Fruit fly (Drosophila melanogaster) whole organism, embryonic: ENCODE results near the gene CG1896.

Experiments
- BEAF-32 ChIP-seq: fragments of 200-800 bp; sonication (Bioruptor generic); optimal IDR thresholded peaks from 3 replicates; lab custom pipeline; 2017; ENCODE audit warnings: missing biosample characterization, missing genetic modification characterization, mild to moderate bottlenecking, moderate library complexity, missing genetic modification reagents
- BtbVII ChIP-seq: fragments of 200-800 bp; sonication (Bioruptor generic); optimal IDR thresholded peaks from 3 replicates; lab custom pipeline; 2017; ENCODE audit warnings: missing biosample characterization, mild to moderate bottlenecking, missing genetic modification characterization
- CG12299 ChIP-seq: fragments of 200-800 bp; sonication (Bioruptor generic); optimal IDR thresholded peaks from 2 replicates; lab custom pipeline; 2018; ENCODE audit warnings: missing biosample characterization, mild to moderate bottlenecking, missing genetic modification characterization
- CG13287 ChIP-seq: fragments of 200-800 bp; sonication (Bioruptor generic); IDR thresholded peaks from 2 replicates; pipeline ENCODE4 v1.3.6; 2022; ENCODE audit warnings: missing biosample characterization, missing genetic modification characterization; ENCODE audit not compliant: partially characterized antibody
- CG13775 ChIP-seq: fragments of 200-800 bp; sonication (Bioruptor generic); optimal IDR thresholded peaks from 3 replicates; lab custom pipeline; 2017; ENCODE audit warnings: missing biosample characterization, mild to moderate bottlenecking, missing genetic modification characterization
- CG15514 ChIP-seq: fragments of 200-800 bp; sonication (Bioruptor generic); optimal IDR thresholded peaks from 3 replicates; lab custom pipeline; 2017; ENCODE audit warnings: missing biosample characterization, missing genetic modification characterization, mild to moderate bottlenecking, moderate library complexity, missing genetic modification reagents
- CG17612 ChIP-seq: fragments of 200-800 bp; sonication (Bioruptor generic); IDR thresholded peaks from 2 replicates; pipeline ENCODE4 v1.3.6; 2022; ENCODE audit warnings: missing biosample characterization, missing genetic modification characterization
- CG17802 ChIP-seq: fragments of 200-800 bp; sonication (Bioruptor generic); optimal IDR thresholded peaks from 2 replicates; lab custom pipeline; 2018; ENCODE audit warnings: missing biosample characterization, mild to moderate bottlenecking, missing genetic modification characterization, moderate library complexity
- CG18011 ChIP-seq: fragments of 200-800 bp; sonication (Bioruptor generic); optimal IDR thresholded peaks from 2 replicates; lab custom pipeline; 2017; ENCODE audit warnings: missing biosample characterization, missing genetic modification characterization, mild to moderate bottlenecking, moderate library complexity, missing genotype
- CG1832 ChIP-seq: fragments of 200-800 bp; sonication (Bioruptor generic); optimal IDR thresholded peaks from 2 replicates; lab custom pipeline; 2017; ENCODE audit warnings: missing biosample characterization, mild to moderate bottlenecking, missing genetic modification characterization, inconsistent platforms
- CG18599 ChIP-seq: fragments of 200-800 bp; sonication (Bioruptor generic); optimal IDR thresholded peaks from 3 replicates; lab custom pipeline; 2017; ENCODE audit warnings: missing biosample characterization, missing genetic modification characterization, mild to moderate bottlenecking, moderate library complexity, missing genetic modification reagents
- CG18764 ChIP-seq: fragments of 200-800 bp; sonication (Bioruptor generic); optimal IDR thresholded peaks from 3 replicates; lab custom pipeline; 2016; ENCODE audit warnings: missing biosample characterization, missing genetic modification characterization
- CG3163 ChIP-seq: fragments of 200-800 bp; sonication (Bioruptor generic); optimal IDR thresholded peaks from 3 replicates; lab custom pipeline; 2016; ENCODE audit warnings: missing biosample characterization, missing genetic modification characterization
- CG32767 ChIP-seq: fragments of 200-800 bp; sonication (Bioruptor generic); IDR thresholded peaks from 2 replicates; pipeline ENCODE4 v1.3.6; 2022; ENCODE audit warnings: missing biosample characterization, missing genetic modification characterization
- CG33213 ChIP-seq: fragments of 200-800 bp; sonication (Bioruptor generic); optimal IDR thresholded peaks from 3 replicates; lab custom pipeline; 2016; ENCODE audit warnings: missing biosample characterization, missing genetic modification characterization
- CG6683 ChIP-seq: fragments of 200-800 bp; sonication (Bioruptor generic); optimal IDR thresholded peaks from 2 replicates; lab custom pipeline; 2017; ENCODE audit warnings: missing biosample characterization, mild to moderate bottlenecking, missing genetic modification characterization, missing genetic modification reagents
- CG6813 ChIP-seq: fragments of 200-800 bp; sonication (Bioruptor generic); optimal IDR thresholded peaks from 2 replicates; lab custom pipeline; 2017; ENCODE audit warnings: missing biosample characterization, missing genetic modification characterization, mild to moderate bottlenecking, moderate library complexity, missing genetic modification reagents
- CG7271 ChIP-seq: fragments of 200-800 bp; sonication (Bioruptor generic); optimal IDR thresholded peaks from 2 replicates; lab custom pipeline; 2018; ENCODE audit warnings: missing biosample characterization, mild to moderate bottlenecking, missing genetic modification characterization, moderate library complexity
- CG7839 ChIP-seq: fragments of 200-800 bp; sonication (Bioruptor generic); optimal IDR thresholded peaks from 3 replicates; lab custom pipeline; 2018; ENCODE audit warnings: missing biosample characterization, mild to moderate bottlenecking, missing genetic modification characterization, moderate library complexity
- CG8388 ChIP-seq: fragments of 200-800 bp; sonication (Bioruptor generic); optimal IDR thresholded peaks from 2 replicates; lab custom pipeline; 2019; ENCODE audit warnings: missing biosample characterization, mild to moderate bottlenecking, missing genetic modification characterization, moderate library complexity
- CG8478 ChIP-seq: fragments of >200 bp; optimal IDR thresholded peaks from 2 replicates; lab custom pipeline; 2018
- CHES-1-like ChIP-seq: fragments of 200-800 bp; sonication (Bioruptor generic); optimal IDR thresholded peaks from 2 replicates; lab custom pipeline; 2016; ENCODE audit warnings: missing biosample characterization, missing genetic modification characterization
- D ChIP-seq, 2 experiments: fragments of 200-800 bp in 1 of 2; fragments of >200 bp in 1 of 2; sonication (Bioruptor generic) in 1 of 2; optimal IDR thresholded peaks; 2 replicates in 1 of 2; 3 replicates in 1 of 2; lab custom pipeline; 2017; ENCODE audit warnings: mild to moderate bottlenecking in 1 of 2, missing biosample characterization in 1 of 2, missing genetic modification characterization in 1 of 2, missing genetic modification reagents in 1 of 2
- GATAe ChIP-seq: fragments of 200-800 bp; sonication (Bioruptor generic); conservative IDR thresholded peaks from 2 replicates; pipeline ENCODE4 v1.3.6; 2022; ENCODE audit warnings: missing biosample characterization, missing genetic modification characterization
- Gug ChIP-seq: fragments of 200-800 bp; sonication (Bioruptor generic); IDR thresholded peaks from 4 replicates; pipeline ENCODE4 v1.3.6; 2022; ENCODE audit warnings: missing biosample characterization, missing genetic modification characterization
- H2.0 ChIP-seq: fragments of 200-800 bp; sonication (Bioruptor generic); IDR thresholded peaks from 2 replicates; pipeline ENCODE4 v1.3.6; 2022; ENCODE audit warnings: missing biosample characterization, missing genetic modification characterization
- Optix ChIP-seq: fragments of 200-800 bp; sonication (Bioruptor generic); IDR thresholded peaks from 3 replicates; pipeline ENCODE4 v1.3.6; 2022; ENCODE audit warnings: missing biosample characterization, missing genetic modification characterization
- Xbp1 ChIP-seq: fragments of 200-800 bp; sonication (Bioruptor generic); optimal IDR thresholded peaks from 3 replicates; lab custom pipeline; 2016; ENCODE audit warnings: missing biosample characterization, mild to moderate bottlenecking, missing genetic modification characterization
- az2 ChIP-seq: fragments of 200-800 bp; sonication (Bioruptor generic); optimal IDR thresholded peaks from 3 replicates; lab custom pipeline; 2016; ENCODE audit warnings: missing biosample characterization, missing genetic modification characterization
- bbx ChIP-seq: fragments of 200-800 bp; sonication (Bioruptor generic); IDR thresholded peaks from 2 replicates; pipeline ENCODE4 v1.3.6; 2022; ENCODE audit warnings: missing biosample characterization, missing genetic modification characterization; ENCODE audit not compliant: partially characterized antibody
- br ChIP-seq: fragments of >200 bp; optimal IDR thresholded peaks from 2 replicates; lab custom pipeline; 2017
- cg ChIP-seq: fragments of 200-800 bp; sonication (Bioruptor generic); optimal IDR thresholded peaks from 3 replicates; lab custom pipeline; 2019; ENCODE audit warnings: missing biosample characterization, mild to moderate bottlenecking, missing genetic modification characterization, moderate library complexity
- chinmo ChIP-seq: fragments of 200-800 bp; sonication (Bioruptor generic); IDR thresholded peaks from 4 replicates; pipeline ENCODE4 v1.3.6; 2022; ENCODE audit warnings: missing biosample characterization, missing genetic modification characterization; ENCODE audit not compliant: partially characterized antibody
- ci ChIP-seq: fragments of 200-800 bp; sonication (Bioruptor generic); IDR thresholded peaks from 3 replicates; pipeline ENCODE4 v1.3.6; 2022; ENCODE audit warnings: missing biosample characterization, missing genetic modification characterization
- crc ChIP-seq: fragments of 200-800 bp; sonication (Bioruptor generic); optimal IDR thresholded peaks from 2 replicates; lab custom pipeline; 2016; ENCODE audit warnings: missing biosample characterization, missing genetic modification characterization
- disco-r ChIP-seq: fragments of 200-800 bp; sonication (Bioruptor generic); optimal IDR thresholded peaks from 2 replicates; lab custom pipeline; 2016; ENCODE audit warnings: missing biosample characterization, missing genetic modification characterization
- exex ChIP-seq: fragments of 200-800 bp; sonication (Bioruptor generic); optimal IDR thresholded peaks from 4 replicates; lab custom pipeline; 2018; ENCODE audit warnings: missing biosample characterization, mild to moderate bottlenecking, missing genetic modification characterization, moderate library complexity
- fru ChIP-seq: fragments of >200 bp; optimal IDR thresholded peaks from 2 replicates; lab custom pipeline; 2017
- fu2 ChIP-seq: fragments of 200-800 bp; sonication (Bioruptor generic); optimal IDR thresholded peaks from 2 replicates; lab custom pipeline; 2016; ENCODE audit warnings: missing biosample characterization, missing genetic modification characterization
- gcm ChIP-seq: fragments of 200-800 bp; sonication (Bioruptor generic); optimal IDR thresholded peaks from 2 replicates; lab custom pipeline; 2019; ENCODE audit warnings: missing biosample characterization, mild to moderate bottlenecking, missing genetic modification characterization, moderate library complexity
- h ChIP-seq: fragments of >200 bp; optimal IDR thresholded peaks from 2 replicates; lab custom pipeline; 2017
- kay ChIP-seq: fragments of 200-800 bp; sonication (Bioruptor generic); optimal IDR thresholded peaks from 2 replicates; lab custom pipeline; 2016; ENCODE audit warnings: missing biosample characterization, missing genetic modification characterization
- kni ChIP-seq: fragments of 200-800 bp; sonication (Bioruptor generic); optimal IDR thresholded peaks from 3 replicates; lab custom pipeline; 2017; ENCODE audit warnings: mild to moderate bottlenecking, missing biosample characterization, missing genetic modification reagents, missing genetic modification characterization
- knrl ChIP-seq: fragments of 200-800 bp; sonication (Bioruptor generic); IDR thresholded peaks from 3 replicates; pipeline ENCODE4 v1.3.6; 2022; ENCODE audit warnings: missing biosample characterization, missing genetic modification characterization; ENCODE audit not compliant: partially characterized antibody
- onecut ChIP-seq: fragments of 200-800 bp; sonication (Bioruptor generic); IDR thresholded peaks from 2 replicates; pipeline ENCODE4 v1.3.6; 2022; ENCODE audit warnings: missing biosample characterization, missing genetic modification characterization
- sens ChIP-seq: fragments of 200-800 bp; sonication (Bioruptor generic); peaks from one replicate; lab custom pipeline; 2016; ENCODE audit warnings: missing biosample characterization, missing genetic modification characterization
- so ChIP-seq: fragments of 200-800 bp; sonication (Bioruptor generic); IDR thresholded peaks from 3 replicates; pipeline ENCODE4 v1.3.6; 2022; ENCODE audit warnings: missing biosample characterization, missing genetic modification characterization
- stc ChIP-seq: fragments of 200-800 bp; sonication (Bioruptor generic); IDR thresholded peaks from 2 replicates; pipeline ENCODE4 v1.3.6; 2022; ENCODE audit warnings: missing biosample characterization, missing genetic modification characterization
- unc-4 ChIP-seq: fragments of 200-800 bp; sonication (Bioruptor generic); IDR thresholded peaks from 2 replicates; pipeline ENCODE4 v1.3.6; 2022; ENCODE audit warnings: missing biosample characterization, missing genetic modification characterization; ENCODE audit not compliant: partially characterized antibody
- vnd ChIP-seq: fragments of 200-800 bp; sonication (Bioruptor generic); IDR thresholded peaks from 3 replicates; pipeline ENCODE4 v1.3.6; 2022; ENCODE audit warnings: missing biosample characterization, missing genetic modification characterization; ENCODE audit not compliant: partially characterized antibody

Gene CG1896

DNA sequence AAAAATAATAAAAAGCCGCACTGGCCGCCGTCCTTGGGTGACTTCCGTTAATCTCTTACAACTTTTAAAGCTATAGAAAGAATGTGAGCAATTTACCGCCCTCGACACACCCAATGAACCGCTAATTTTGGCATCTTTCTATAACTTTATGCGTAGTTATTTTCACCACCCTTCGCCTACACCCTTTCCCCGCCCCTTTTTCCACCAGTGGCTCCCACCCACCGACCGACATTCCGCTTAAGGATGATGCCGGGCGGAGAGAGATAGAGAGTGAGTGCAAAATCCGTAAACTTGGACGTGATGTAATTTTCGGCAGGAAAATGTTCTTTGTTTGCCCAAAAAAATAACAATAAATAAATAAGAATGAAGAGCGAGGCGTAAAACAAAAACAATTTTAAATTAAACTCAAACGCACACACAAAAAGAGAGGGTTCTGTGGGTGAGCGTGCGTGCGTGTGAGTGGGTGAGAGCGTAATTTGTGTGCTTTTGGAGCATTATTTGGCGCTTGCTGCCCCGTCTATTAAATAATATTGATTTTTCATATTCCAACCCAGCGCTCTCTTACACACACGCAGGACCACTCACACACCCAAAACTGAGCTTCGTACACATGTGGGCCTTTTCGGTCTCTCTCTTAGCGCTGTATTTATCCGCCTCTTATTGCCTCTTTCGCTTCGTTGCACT, 33.5 kb downstream of the CG1896 start (continued):
- TF ChIP-seq D (optimal IDR thresholded peaks at IDR 0.05; lab: Kevin White, UChicago) (no peak), D (GFP tag; optimal IDR thresholded peaks at IDR 0.05; lab: Kevin White, UChicago) (no peak), CG33213 (GFP tag; lab: Kevin White, UChicago) (no peak), kay (GFP tag; lab: Kevin White, UChicago) (no peak), h (no peak), BtbVII (GFP tag; lab: Kevin White, UChicago) (no peak), fru (lab: Kevin White, UChicago) (no peak), crc (no peak), CG18011 (GFP tag; lab: Kevin White, UChicago) (no peak), vnd (GFP tag; lab: Robert Waterston, UW) (no peak), az2 (GFP tag; lab: Kevin White, UChicago) (no peak), CG12299 (tag; lab: Kevin White, UChicago) (peak; percentile 20), chinmo (GFP tag; lab: Robert Waterston, UW) (peak; percentile 83; the same call in 1 of the 4 replicates), CG18599 (peak; percentile 9), CG18764 (GFP tag; lab: Kevin White, UChicago) (no peak), CG6683 (no peak), stc (peak; percentile 10; the same call in 1 of the 2 replicates), Xbp1 (GFP tag; lab: Kevin White, UChicago) (no peak), GATAe (GFP tag; lab: Robert Waterston, UW) (no peak), bbx (GFP tag; lab: Robert Waterston, UW) (no peak), BEAF-32 (GFP tag; lab: Kevin White, UChicago) (no peak), fu2 (GFP tag; lab: Kevin White, UChicago) (no peak), CG6813 (GFP tag; lab: Kevin White, UChicago) (peak; percentile 12), kni (GFP tag; lab: Kevin White, UChicago) (no peak), onecut (GFP tag; lab: Robert Waterston, UW) (peak; percentile 99), Gug (GFP tag; lab: Robert Waterston, UW) (no peak), CG15514 (GFP tag; lab: Kevin White, UChicago) (peak; percentile 16), CG1832 (GFP tag; lab: Kevin White, UChicago) (no peak), CG8388 (no peak), CG8478 (lab: Kevin White, UChicago) (no peak), cg (GFP tag; lab: Kevin White, UChicago) (peak; percentile 79), unc-4 (GFP tag; lab: Robert Waterston, UW) (no peak), CHES-1-like (GFP tag; lab: Kevin White, UChicago) (no peak), Optix (no peak; the same call in 2 of the 3 replicates), CG17802 (tag; lab: Kevin White, UChicago) (no peak), sens (GFP tag; lab: Kevin White, UChicago) (no peak), CG7839 (tag; lab: Kevin White, UChicago) (no peak), exex (peak; percentile 45), br (no peak), H2.0 (GFP tag; lab: Robert Waterston, UW) (no peak), CG32767 (GFP tag; lab: Robert Waterston, UW) (no peak), ci (no peak), CG13287 (peak; percentile 33; the same call in 1 of the 2 replicates), gcm (GFP tag; lab: Kevin White, UChicago) (no peak), CG3163 (GFP tag; lab: Kevin White, UChicago) (peak; percentile 31), CG13775 (no peak), disco-r (GFP tag; lab: Kevin White, UChicago) (no peak), knrl (GFP tag; lab: Robert Waterston, UW) (no peak), so (GFP tag; lab: Robert Waterston, UW) (no peak), CG7271 (tag; lab: Kevin White, UChicago) (no peak), CG17612 (GFP tag; lab: Robert Waterston, UW) (no peak)
